Fruit fly (Drosophila melanogaster) whole organism, adult: ENCODE data around the gene CG31917.
A peak's percentile ranks its signal among the peaks of the same experiment; 100 is the strongest.

Experiments
- CG14711 ChIP-seq: fragments of 200-800 bp; sonication (Bioruptor generic); optimal IDR thresholded peaks from 2 replicates; lab custom pipeline; 2018; ENCODE audit warnings: missing biosample characterization, mild to moderate bottlenecking, missing genetic modification characterization, moderate library complexity
- CG7045 ChIP-seq: fragments of 200-800 bp; sonication (Bioruptor generic); optimal IDR thresholded peaks from 2 replicates; lab custom pipeline; 2017; ENCODE audit warnings: missing biosample characterization, mild to moderate bottlenecking, missing genetic modification characterization

- TF ChIP-seq CG14711 (tag; lab: Kevin White, UChicago) (peak; percentile 52), CG7045 (GFP tag; lab: Kevin White, UChicago) (peak; percentile 74)
Observed at dm6 chr2L:5002711-5003402, 7.8 kb downstream of the CG31917 start.
